Comparison of ENCODE assay signal across 1 fruit fly cellular context in the genomic region with DNA sequence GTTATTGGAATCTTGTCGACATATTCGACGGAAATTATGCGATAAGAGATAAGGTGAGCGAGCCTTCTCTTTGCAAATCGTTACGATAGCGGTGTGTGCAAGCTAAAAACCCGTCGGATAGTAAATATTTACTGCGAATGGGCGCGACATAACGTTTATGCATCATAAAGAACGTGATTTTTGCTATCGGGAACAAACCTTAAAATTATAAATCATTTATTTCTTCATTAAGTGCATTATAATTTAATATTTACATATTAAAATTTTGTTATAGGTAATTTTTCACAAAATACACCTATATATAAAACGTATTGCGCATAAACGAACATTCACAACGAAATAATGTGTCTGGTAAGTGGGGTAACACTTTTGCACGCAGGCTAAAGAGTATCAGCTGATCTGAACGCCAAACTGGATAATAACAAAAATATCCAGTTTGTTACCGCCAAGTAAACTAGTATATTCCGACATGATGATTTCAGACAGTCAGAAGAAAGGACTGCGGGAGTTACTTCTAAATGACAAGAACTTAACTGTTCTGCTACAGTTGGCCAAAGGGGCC.
TF ChIP-seq lines count a peak whose summit lies in the region.

A gene (minus strand): TSS at position 122 of the 562 bp plus-strand sequence.
A gene (plus strand): TSS at position 412 of the 562 bp plus-strand sequence.

TF ChIP-seq in whole organism, embryonic, 481 proteins besides CTCF, POLR2A, EP300 and RAD21 (continued from another document):
- no peak for TF ChIP-seq gcm2 (GFP tag; optimal IDR thresholded peaks at IDR 0.05; lab: Kevin White, UChicago)
- TF ChIP-seq dmrt99B (tag; optimal IDR thresholded peaks at IDR 0.05; lab: Kevin White, UChicago), result peak; percentile 96
- peak; percentile 94 for TF ChIP-seq CG6854 (GFP tag; optimal IDR thresholded peaks at IDR 0.05; lab: Kevin White, UChicago)
- TF ChIP-seq CG2712 (tag; optimal IDR thresholded peaks at IDR 0.05; lab: Kevin White, UChicago), result peak; percentile 98
- peak; percentile 86 for TF ChIP-seq CG17912 (GFP tag; optimal IDR thresholded peaks at IDR 0.05; lab: Kevin White, UChicago)
- TF ChIP-seq lmd (GFP tag; IDR thresholded peaks at IDR 0.05; lab: Robert Waterston, UW), result peak; percentile 89
- peak; percentile 95 for TF ChIP-seq D19A (tag; optimal IDR thresholded peaks at IDR 0.05; lab: Kevin White, UChicago)
- no peak for TF ChIP-seq Atf3 (GFP tag; optimal IDR thresholded peaks at IDR 0.05; lab: Kevin White, UChicago)
- peak; percentile 75 for TF ChIP-seq CG2116 (GFP tag; optimal IDR thresholded peaks at IDR 0.05; lab: Kevin White, UChicago)
- peak; percentile 97 for TF ChIP-seq CG13296 (GFP tag; optimal IDR thresholded peaks at IDR 0.05; lab: Kevin White, UChicago)
- peak; percentile 62 for TF ChIP-seq CG12744 (GFP tag; optimal IDR thresholded peaks at IDR 0.05; lab: Kevin White, UChicago)
